Worm (Caenorhabditis elegans) whole organism, L3 larva: ENCODE measurements around the gene F52C12.6.

ENCODE experiments used
- ZK546.5 ChIP-seq: sonication (generic microtip); optimal IDR thresholded peaks from 2 replicates; lab custom pipeline; 2017; ENCODE audit warnings: missing biosample characterization, missing genetic modification characterization
- aly-2 ChIP-seq: fragments of 150-350 bp; optimal IDR thresholded peaks from 2 replicates; lab custom pipeline; 2014; ENCODE audit warnings: missing biosample characterization, missing genetic modification characterization
- ama-1 ChIP-seq: fragments of 150-350 bp; optimal IDR thresholded peaks from 2 replicates; lab custom pipeline; 2018
- ceh-16 ChIP-seq: sonication (generic microtip); optimal IDR thresholded peaks from 2 replicates; lab custom pipeline; 2017; ENCODE audit warnings: missing biosample characterization, missing genetic modification characterization
- ceh-28 ChIP-seq: fragments of 150-350 bp; optimal IDR thresholded peaks from 2 replicates; lab custom pipeline; 2014; ENCODE audit warnings: missing biosample characterization, missing genetic modification reagents, missing genetic modification characterization
- ceh-82 ChIP-seq: fragments of 150-350 bp; optimal IDR thresholded peaks from 2 replicates; lab custom pipeline; 2014; ENCODE audit warnings: missing biosample characterization, missing genetic modification characterization
- ceh-9 ChIP-seq: sonication (generic microtip); optimal IDR thresholded peaks from 2 replicates; lab custom pipeline; 2018; ENCODE audit warnings: missing biosample characterization, missing genetic modification characterization
- daf-12 ChIP-seq: fragments of 150-350 bp; optimal IDR thresholded peaks from 2 replicates; lab custom pipeline; 2014; ENCODE audit warnings: missing biosample characterization, missing genetic modification reagents, missing genetic modification characterization
- egl-27 ChIP-seq: sonication (generic microtip); optimal IDR thresholded peaks from 4 replicates; lab custom pipeline; 2017; ENCODE audit warnings: missing biosample characterization, missing genetic modification reagents, missing genetic modification characterization
- egl-5 ChIP-seq: fragments of 150-350 bp; optimal IDR thresholded peaks from 2 replicates; lab custom pipeline; 2017; ENCODE audit warnings: missing biosample characterization, missing genetic modification reagents, missing genetic modification characterization, inconsistent platforms
- elt-2 ChIP-seq: sonication (generic microtip); optimal IDR thresholded peaks from 2 replicates; lab custom pipeline; 2016; ENCODE audit warnings: missing genetic modification reagents, mild to moderate bottlenecking, missing genetic modification characterization, missing compliant biosample characterization
- elt-3 ChIP-seq, 3 experiments: fragments of 150-350 bp in 1 of 3; sonication (generic microtip) in 2 of 3; optimal IDR thresholded peaks; 2 replicates in 2 of 3; 4 replicates in 1 of 3; lab custom pipeline; 2014 to 2017; ENCODE audit warnings: missing biosample characterization in 3 of 3, missing genetic modification characterization in 3 of 3
- eor-1 ChIP-seq, 2 experiments: fragments of 150-350 bp; optimal IDR thresholded peaks; 2 replicates each; lab custom pipeline; 2014 to 2018; ENCODE audit warnings: missing biosample characterization in 2 of 2, missing genetic modification characterization in 2 of 2
- fkh-2 ChIP-seq: fragments of 150-350 bp; optimal IDR thresholded peaks from 2 replicates; lab custom pipeline; 2014; ENCODE audit warnings: missing biosample characterization, missing genetic modification reagents, missing genetic modification characterization
- hmg-11 ChIP-seq: sonication (generic microtip); optimal IDR thresholded peaks from 2 replicates; lab custom pipeline; 2016; ENCODE audit warnings: missing genetic modification characterization, missing compliant biosample characterization
- lin-15B ChIP-seq: fragments of 150-350 bp; optimal IDR thresholded peaks from 2 replicates; lab custom pipeline; 2014; ENCODE audit warnings: missing biosample characterization, missing genetic modification characterization
- lin-39 ChIP-seq: fragments of 150-350 bp; optimal IDR thresholded peaks from 2 replicates; lab custom pipeline; 2018; ENCODE audit warnings: missing biosample characterization, missing genetic modification reagents, missing genetic modification characterization
- lsy-12 ChIP-seq: sonication (generic microtip); optimal IDR thresholded peaks from 2 replicates; lab custom pipeline; 2016; ENCODE audit warnings: mild to moderate bottlenecking, missing genetic modification characterization, missing compliant biosample characterization
- mdl-1 ChIP-seq: fragments of 150-350 bp; optimal IDR thresholded peaks from 2 replicates; lab custom pipeline; 2014; ENCODE audit warnings: missing biosample characterization, missing genetic modification characterization
- mml-1 ChIP-seq: fragments of 150-350 bp; sonication (generic microtip); optimal IDR thresholded peaks from 3 replicates; lab custom pipeline; 2014; ENCODE audit warnings: missing biosample characterization, missing genetic modification characterization
- nfya-1 ChIP-seq: sonication (generic microtip); optimal IDR thresholded peaks from 2 replicates; lab custom pipeline; 2017; ENCODE audit warnings: missing genetic modification characterization, mild to moderate bottlenecking, missing compliant biosample characterization, antibody characterized with exemption, moderate library complexity; ENCODE audit not compliant: insufficient read depth
- nhr-12 ChIP-seq: fragments of 150-350 bp; optimal IDR thresholded peaks from 2 replicates; lab custom pipeline; 2014; ENCODE audit warnings: missing biosample characterization, missing genetic modification characterization
- nhr-23 ChIP-seq: fragments of 150-350 bp; optimal IDR thresholded peaks from 2 replicates; lab custom pipeline; 2014; ENCODE audit warnings: missing biosample characterization, missing genetic modification reagents, missing genetic modification characterization
- nhr-237 ChIP-seq: fragments of 150-350 bp; optimal IDR thresholded peaks from 2 replicates; lab custom pipeline; 2014; ENCODE audit warnings: missing biosample characterization, missing genetic modification characterization
- nhr-25 ChIP-seq: sonication (generic microtip); optimal IDR thresholded peaks from 2 replicates; lab custom pipeline; 2017; ENCODE audit warnings: missing biosample characterization, missing genetic modification characterization
- nhr-28 ChIP-seq: fragments of 150-350 bp; optimal IDR thresholded peaks from 2 replicates; lab custom pipeline; 2014; ENCODE audit warnings: missing biosample characterization, missing genetic modification characterization
- nhr-43 ChIP-seq: sonication (generic microtip); optimal IDR thresholded peaks from 2 replicates; lab custom pipeline; 2016; ENCODE audit warnings: mild to moderate bottlenecking, missing genetic modification characterization, missing compliant biosample characterization; ENCODE audit not compliant: poor library complexity, severe bottlenecking
- nhr-76 ChIP-seq: fragments of 150-350 bp; sonication (generic microtip); optimal IDR thresholded peaks from 5 replicates; lab custom pipeline; 2014; ENCODE audit warnings: missing biosample characterization, missing genetic modification characterization
- pha-4 ChIP-seq: fragments of 150-350 bp; optimal IDR thresholded peaks from 2 replicates; lab custom pipeline; 2014; ENCODE audit warnings: missing biosample characterization, missing genetic modification reagents, missing genetic modification characterization
- sea-2 ChIP-seq: fragments of 150-350 bp; sonication (generic microtip); optimal IDR thresholded peaks from 4 replicates; lab custom pipeline; 2014; ENCODE audit warnings: missing biosample characterization, missing genetic modification reagents, missing genetic modification characterization
- skn-1 ChIP-seq: fragments of 150-350 bp; optimal IDR thresholded peaks from 2 replicates; lab custom pipeline; 2014; ENCODE audit warnings: missing biosample characterization, missing genetic modification characterization
- snpc-4 ChIP-seq: fragments of 150-350 bp; optimal IDR thresholded peaks from 2 replicates; lab custom pipeline; 2014; ENCODE audit warnings: missing biosample characterization, missing genetic modification characterization
- tbx-2 ChIP-seq: sonication (generic microtip); optimal IDR thresholded peaks from 2 replicates; lab custom pipeline; 2016; ENCODE audit warnings: mild to moderate bottlenecking, missing genetic modification characterization, missing compliant biosample characterization
- unc-39 ChIP-seq: sonication (generic microtip); optimal IDR thresholded peaks from 4 replicates; lab custom pipeline; 2017; ENCODE audit warnings: missing biosample characterization, missing genetic modification characterization
- unc-62 ChIP-seq: fragments of 150-350 bp; sonication (generic microtip); optimal IDR thresholded peaks from 4 replicates; lab custom pipeline; 2014; ENCODE audit warnings: missing biosample characterization, missing genetic modification reagents, missing genetic modification characterization
- zag-1 ChIP-seq: fragments of 150-350 bp; optimal IDR thresholded peaks from 2 replicates; lab custom pipeline; 2014; ENCODE audit warnings: missing biosample characterization, missing genetic modification characterization
- ztf-11 ChIP-seq: fragments of 150-350 bp; optimal IDR thresholded peaks from 2 replicates; lab custom pipeline; 2014; ENCODE audit warnings: missing biosample characterization, missing genetic modification characterization

Gene F52C12.6

DNA sequence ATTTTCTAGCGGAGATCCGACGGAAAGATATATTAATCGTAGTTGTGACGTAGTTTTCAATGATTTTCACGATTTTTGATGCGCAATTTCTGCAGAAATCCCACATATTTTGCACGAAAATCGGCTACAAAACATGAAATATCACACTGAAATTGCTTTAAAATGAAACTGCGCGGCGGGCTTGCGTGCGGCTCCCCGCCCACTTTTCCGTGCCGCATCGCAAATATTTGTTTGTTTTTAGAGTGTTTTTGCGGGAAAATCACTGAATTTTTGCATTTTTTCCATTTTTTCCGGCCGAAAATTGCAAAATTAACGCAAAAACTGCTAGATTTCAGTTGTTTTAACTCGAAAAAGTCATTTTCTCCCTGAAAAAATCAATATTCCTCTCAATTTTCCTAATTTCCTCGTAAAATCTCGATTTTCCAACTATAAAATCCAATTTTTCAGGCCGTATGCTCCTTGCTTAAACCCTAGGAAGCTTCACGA is 24.5 kb downstream of the F52C12.6 start, which contains the start of gene Y76B12C.6:
TSS of gene Y76B12C.6 (plus strand) at position 436 of the 486 bp plus-strand sequence.
- TF ChIP-seq eor-1 (tag; optimal IDR thresholded peaks at IDR 0.05; lab: Kevin White, UChicago) (no peak), egl-27 (tag; lab: Kevin White, UChicago) (no peak), lin-39 (tag; lab: Kevin White, UChicago) (peak; percentile 42), fkh-2 (tag; lab: Kevin White, UChicago) (no peak), pha-4 (tag; lab: Kevin White, UChicago) (peak; percentile 48), lin-15B (tag; lab: Kevin White, UChicago) (peak; percentile 28), tbx-2 (tag; lab: Kevin White, UChicago) (no peak), daf-12 (tag; lab: Kevin White, UChicago) (no peak), nhr-76 (no peak), nfya-1 (tag; lab: Kevin White, UChicago) (peak; percentile 39), mml-1 (tag; lab: Kevin White, UChicago) (no peak)

ce11 chrIV:1990843-1991339 is 34.4 kb downstream of the F52C12.6 start:
- TF ChIP-seq nhr-237 (tag; lab: Kevin White, UChicago) (no peak), lsy-12 (tag; lab: Kevin White, UChicago) (no peak), hmg-11 (tag; lab: Kevin White, UChicago) (no peak)

ce11 chrIV:1992789-1993188 is 36.3 kb downstream of the F52C12.6 start, which contains the start of gene xpc-1:
xpc-1 (plus strand) TSS chrIV:1993089.
- TF ChIP-seq lin-15B (tag; lab: Kevin White, UChicago) (no peak), ZK546.5 (tag; lab: Kevin White, UChicago) (no peak), egl-27 (tag; lab: Kevin White, UChicago) (no peak), snpc-4 (tag; lab: Kevin White, UChicago) (no peak), mdl-1 (tag; lab: Kevin White, UChicago) (no peak), elt-3 (tag; optimal IDR thresholded peaks at IDR 0.05; lab: Kevin White, UChicago) (no peak), lsy-12 (tag; lab: Kevin White, UChicago) (no peak), unc-62 (GFP tag; lab: Kevin White, UChicago) (no peak), sea-2 (no peak)

DNA sequence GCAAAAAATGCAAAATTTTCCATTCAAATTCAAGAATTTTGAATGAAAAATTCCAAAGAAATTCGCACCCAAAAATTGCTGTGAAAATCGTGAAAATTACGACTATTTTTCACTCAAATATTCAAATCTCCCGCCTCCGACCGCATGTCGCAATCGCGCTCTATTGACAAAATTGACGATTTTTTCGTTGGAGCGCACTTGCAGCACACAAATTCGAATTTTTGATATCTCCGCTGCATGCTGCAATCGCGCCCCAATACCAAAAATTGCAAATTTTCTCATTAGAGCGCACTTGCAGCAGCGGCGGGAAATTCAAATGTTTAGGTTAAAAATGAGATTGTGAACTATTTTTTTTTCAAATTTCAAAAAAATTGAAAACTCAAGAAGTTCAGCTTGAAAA is 41.3 kb downstream of the F52C12.6 start:
- TF ChIP-seq snpc-4 (tag; lab: Kevin White, UChicago) (no peak), nhr-237 (tag; lab: Kevin White, UChicago) (no peak), ceh-82 (tag; lab: Kevin White, UChicago) (no peak), ceh-9 (tag; lab: Kevin White, UChicago) (no peak), ceh-28 (tag; lab: Kevin White, UChicago) (no peak), nhr-28 (tag; lab: Kevin White, UChicago) (no peak), tbx-2 (tag; lab: Kevin White, UChicago) (no peak)

DNA sequence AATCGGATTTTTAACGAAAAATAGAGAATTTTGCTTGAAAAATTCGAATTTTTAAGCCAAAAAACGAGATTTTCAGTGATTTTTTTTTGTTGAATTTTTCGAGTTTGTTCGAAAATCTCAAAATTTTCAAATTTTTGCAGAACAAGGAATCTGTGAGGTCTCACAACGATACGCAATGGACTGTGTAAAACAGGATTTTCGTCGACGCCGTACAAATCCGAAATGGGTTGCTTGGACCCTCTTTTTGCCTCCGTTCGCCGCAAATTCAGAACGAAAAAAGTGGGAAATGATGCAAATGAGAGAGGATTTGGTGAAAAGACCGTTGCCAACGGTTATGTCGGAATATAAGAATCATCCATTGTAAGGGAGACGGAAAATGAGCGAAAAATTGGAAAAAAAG is 45.8 kb downstream of the F52C12.6 start:
- TF ChIP-seq unc-39 (tag; lab: Kevin White, UChicago) (no peak), ceh-16 (tag; lab: Kevin White, UChicago) (no peak), nhr-12 (tag; lab: Kevin White, UChicago) (no peak), nhr-28 (tag; lab: Kevin White, UChicago) (no peak), egl-27 (tag; lab: Kevin White, UChicago) (no peak), egl-5 (no peak)
- TF ChIP-seq, all 47 proteins: peak for 0

- no peak for TF ChIP-seq unc-62 (GFP tag; lab: Kevin White, UChicago)
- TF ChIP-seq ztf-11 (tag; lab: Kevin White, UChicago) = no peak
- TF ChIP-seq egl-27 (tag; lab: Kevin White, UChicago) = no peak
- TF ChIP-seq nhr-43 (tag; lab: Kevin White, UChicago) = no peak
- no peak for TF ChIP-seq aly-2 (tag; lab: Kevin White, UChicago)
- TF ChIP-seq skn-1 = no peak
- no peak for TF ChIP-seq zag-1 (tag; lab: Kevin White, UChicago)
- no peak for TF ChIP-seq lsy-12 (tag; lab: Kevin White, UChicago)
- no peak for TF ChIP-seq elt-3 (tag; optimal IDR thresholded peaks at IDR 0.05; lab: Kevin White, UChicago)
- TF ChIP-seq nhr-25 (tag; lab: Kevin White, UChicago) = no peak
- TF ChIP-seq mdl-1 (tag; lab: Kevin White, UChicago) = no peak
- TF ChIP-seq nhr-23 (tag; lab: Kevin White, UChicago) = no peak
- TF ChIP-seq ceh-9 (tag; lab: Kevin White, UChicago) = no peak
- no peak for TF ChIP-seq nhr-76
- TF ChIP-seq unc-39 (tag; lab: Kevin White, UChicago) = no peak
- TF ChIP-seq elt-2 (tag; lab: Kevin White, UChicago) = no peak
- TF ChIP-seq ZK546.5 (tag; lab: Kevin White, UChicago) = no peak
- no peak for TF ChIP-seq lin-39 (tag; lab: Kevin White, UChicago)
- no peak for TF ChIP-seq ama-1 (lab: Kevin White, UChicago)
- TF ChIP-seq, all 47 proteins: peak for 0
These were observed 52.4 kb downstream of the F52C12.6 start for ce11 chrIV:2008920-2009319.
